Worm (Caenorhabditis elegans) whole organism, midembryonic: ENCODE data around the gene ehn-3.
"Not testable (repeated sequence)": the region's sequence is repeated elsewhere in the genome, so short reads cannot be mapped to it uniquely, and the experiment has no call there.

Source experiments
- T22C8.4 ChIP-seq: fragments of 200-800 bp; sonication (Bioruptor generic); IDR thresholded peaks from 2 replicates; pipeline ENCODE4 v1.3.6; 2022; ENCODE audit warnings: missing genetic modification characterization, missing compliant biosample characterization
- cog-1 ChIP-seq: sonication (generic microtip); optimal IDR thresholded peaks from 2 replicates; lab custom pipeline; 2016; ENCODE audit warnings: missing genetic modification characterization, missing compliant biosample characterization
- flt-1 ChIP-seq: fragments of 200-800 bp; sonication (Bioruptor generic); IDR thresholded peaks from 2 replicates; pipeline ENCODE4 v1.3.6; 2022; ENCODE audit warnings: missing genetic modification characterization, missing compliant biosample characterization
- klf-2 ChIP-seq: fragments of 200-800 bp; sonication (Bioruptor generic); conservative IDR thresholded peaks from 2 replicates; pipeline ENCODE4 v1.3.6; 2022; ENCODE audit warnings: missing genetic modification reagents, missing genetic modification characterization, missing compliant biosample characterization
- tab-1 ChIP-seq: fragments of 200-800 bp; sonication (Bioruptor generic); IDR thresholded peaks from 2 replicates; pipeline ENCODE4 v1.3.6; 2022; ENCODE audit warnings: missing genetic modification characterization, missing compliant biosample characterization
- ztf-23 ChIP-seq: fragments of 200-800 bp; sonication (Bioruptor generic); IDR thresholded peaks from 2 replicates; pipeline ENCODE4 v1.3.6; 2022; ENCODE audit warnings: missing genetic modification reagents, missing genetic modification characterization, missing compliant biosample characterization
- ztf-29 ChIP-seq: fragments of 200-800 bp; sonication (Bioruptor generic); IDR thresholded peaks from 2 replicates; pipeline ENCODE4 v1.3.6; 2022; ENCODE audit warnings: missing genetic modification reagents, missing genetic modification characterization, missing compliant biosample characterization

- not testable (repeated sequence) for TF ChIP-seq T22C8.4; ztf-23 (GFP tag; lab: Robert Waterston, UW); tab-1 (GFP tag; lab: Robert Waterston, UW); cog-1; flt-1 (GFP tag; lab: Robert Waterston, UW); klf-2 (GFP tag; lab: Robert Waterston, UW); ztf-29 (GFP tag; lab: Robert Waterston, UW)
These were observed 37.0 kb upstream of the ehn-3 start, which contains the start of gene Y4C6A.3 for ce11 chrIV:5455999-5456398.
